Fruit fly (Drosophila melanogaster) whole organism, embryonic: ENCODE measurements around the gene CG34026.

Experiments
- ATbp ChIP-seq: fragments of 200-800 bp; sonication (Bioruptor generic); optimal IDR thresholded peaks from 2 replicates; lab custom pipeline; 2017; ENCODE audit warnings: missing biosample characterization, mild to moderate bottlenecking, missing genetic modification characterization, missing genetic modification reagents
- Aef1 ChIP-seq: fragments of 200-800 bp; sonication (Bioruptor generic); IDR thresholded peaks from 3 replicates; pipeline ENCODE4 v1.3.6; 2022; ENCODE audit warnings: missing biosample characterization, missing genetic modification characterization
- CG10209 ChIP-seq: fragments of 200-800 bp; sonication (Bioruptor generic); optimal IDR thresholded peaks from 3 replicates; lab custom pipeline; 2017; ENCODE audit warnings: missing biosample characterization, mild to moderate bottlenecking, missing genetic modification characterization, missing genetic modification reagents
- CG10267 ChIP-seq: fragments of 200-800 bp; sonication (Bioruptor generic); optimal IDR thresholded peaks from 2 replicates; lab custom pipeline; 2018; ENCODE audit warnings: missing biosample characterization, mild to moderate bottlenecking, missing genetic modification characterization, moderate library complexity
- CG10431 ChIP-seq: fragments of 200-800 bp; sonication (Bioruptor generic); optimal IDR thresholded peaks from 3 replicates; lab custom pipeline; 2018; ENCODE audit warnings: missing biosample characterization, mild to moderate bottlenecking, missing genetic modification characterization
- CG10462 ChIP-seq: fragments of 200-800 bp; sonication (Bioruptor generic); optimal IDR thresholded peaks from 2 replicates; lab custom pipeline; 2016; ENCODE audit warnings: missing biosample characterization, missing genetic modification characterization
- CG10565 ChIP-seq: fragments of 200-800 bp; sonication (Bioruptor generic); optimal IDR thresholded peaks from 3 replicates; lab custom pipeline; 2016; ENCODE audit warnings: missing biosample characterization, mild to moderate bottlenecking, missing genetic modification characterization
- CG12155 ChIP-seq: fragments of 200-800 bp; sonication (Bioruptor generic); optimal IDR thresholded peaks from 3 replicates; lab custom pipeline; 2016; ENCODE audit warnings: missing biosample characterization, missing genetic modification characterization
- CG12219 ChIP-seq: fragments of 200-800 bp; sonication (Bioruptor generic); optimal IDR thresholded peaks from 3 replicates; lab custom pipeline; 2018; ENCODE audit warnings: missing biosample characterization, mild to moderate bottlenecking, missing genetic modification characterization
- CG1233 ChIP-seq: fragments of 200-800 bp; sonication (Bioruptor generic); optimal IDR thresholded peaks from 4 replicates; lab custom pipeline; 2018; ENCODE audit warnings: missing biosample characterization, mild to moderate bottlenecking, missing genetic modification characterization
- CG14014 ChIP-seq: fragments of 200-800 bp; sonication (Bioruptor generic); IDR thresholded peaks from 2 replicates; pipeline ENCODE4 v1.3.6; 2022; ENCODE audit warnings: missing biosample characterization, missing genetic modification characterization
- CG1603 ChIP-seq: fragments of 200-800 bp; sonication (Bioruptor generic); optimal IDR thresholded peaks from 2 replicates; lab custom pipeline; 2019; ENCODE audit warnings: missing biosample characterization, mild to moderate bottlenecking, missing genetic modification characterization, moderate library complexity
- CG17361 ChIP-seq: fragments of 200-800 bp; sonication (Bioruptor generic); IDR thresholded peaks from 3 replicates; pipeline ENCODE4 v1.3.6; 2022; ENCODE audit warnings: missing biosample characterization, missing genetic modification characterization
- CG17568 ChIP-seq: fragments of 200-800 bp; sonication (Bioruptor generic); optimal IDR thresholded peaks from 2 replicates; lab custom pipeline; 2018; ENCODE audit warnings: missing biosample characterization, mild to moderate bottlenecking, missing genetic modification characterization, moderate library complexity
- CG2129 ChIP-seq: fragments of 200-800 bp; sonication (Bioruptor generic); IDR thresholded peaks from 2 replicates; pipeline ENCODE4 v1.3.6; 2022; ENCODE audit warnings: missing biosample characterization, missing genetic modification characterization; ENCODE audit not compliant: partially characterized antibody
- CG30020 ChIP-seq: fragments of 200-800 bp; optimal IDR thresholded peaks from 2 replicates; lab custom pipeline; 2019; ENCODE audit warnings: missing biosample characterization, mild to moderate bottlenecking, missing genetic modification characterization, moderate library complexity
- CG43689 ChIP-seq: fragments of 200-800 bp; sonication (Bioruptor generic); IDR thresholded peaks from 2 replicates; pipeline ENCODE4 v1.3.6; 2022; ENCODE audit warnings: missing biosample characterization, missing genetic modification characterization
- CG6254 ChIP-seq: fragments of 200-800 bp; sonication (Bioruptor generic); optimal IDR thresholded peaks from 3 replicates; lab custom pipeline; 2017; ENCODE audit warnings: mild to moderate bottlenecking, missing biosample characterization, missing genetic modification reagents, missing genetic modification characterization
- CG6813 ChIP-seq: fragments of 200-800 bp; sonication (Bioruptor generic); optimal IDR thresholded peaks from 2 replicates; lab custom pipeline; 2017; ENCODE audit warnings: missing biosample characterization, missing genetic modification characterization, mild to moderate bottlenecking, moderate library complexity, missing genetic modification reagents
- CG7271 ChIP-seq: fragments of 200-800 bp; sonication (Bioruptor generic); optimal IDR thresholded peaks from 2 replicates; lab custom pipeline; 2018; ENCODE audit warnings: missing biosample characterization, mild to moderate bottlenecking, missing genetic modification characterization, moderate library complexity
- CkIIα-i1 ChIP-seq: fragments of 200-800 bp; sonication (Bioruptor generic); IDR thresholded peaks from 2 replicates; pipeline ENCODE4 v1.3.6; 2022; ENCODE audit warnings: missing biosample characterization, missing genetic modification characterization
- CoRest ChIP-seq: fragments of 200-800 bp; sonication (Bioruptor generic); optimal IDR thresholded peaks from 3 replicates; lab custom pipeline; 2018; ENCODE audit warnings: missing biosample characterization, mild to moderate bottlenecking, missing genetic modification characterization, moderate library complexity
- D ChIP-seq, 2 experiments: fragments of 200-800 bp in 1 of 2; fragments of >200 bp in 1 of 2; sonication (Bioruptor generic) in 1 of 2; optimal IDR thresholded peaks; 2 replicates in 1 of 2; 3 replicates in 1 of 2; lab custom pipeline; 2017; ENCODE audit warnings: mild to moderate bottlenecking in 1 of 2, missing biosample characterization in 1 of 2, missing genetic modification characterization in 1 of 2, missing genetic modification reagents in 1 of 2
- Dip2 ChIP-seq: fragments of 200-800 bp; sonication (Bioruptor generic); IDR thresholded peaks from 2 replicates; pipeline ENCODE4 v1.3.6; 2022; ENCODE audit warnings: missing biosample characterization, missing genetic modification characterization
- Drgx ChIP-seq: fragments of 200-800 bp; sonication (Bioruptor generic); IDR thresholded peaks from 2 replicates; pipeline ENCODE4 v1.3.6; 2022; ENCODE audit warnings: missing biosample characterization, missing genetic modification characterization
- Hand ChIP-seq: fragments of 200-800 bp; sonication (Bioruptor generic); optimal IDR thresholded peaks from 2 replicates; lab custom pipeline; 2017; ENCODE audit warnings: mild to moderate bottlenecking, missing biosample characterization, missing genetic modification reagents, missing genetic modification characterization
- Hey ChIP-seq: fragments of 200-800 bp; sonication (Bioruptor generic); optimal IDR thresholded peaks from 3 replicates; lab custom pipeline; 2018; ENCODE audit warnings: missing biosample characterization, mild to moderate bottlenecking, missing genetic modification characterization
- HmgZ ChIP-seq: fragments of 200-800 bp; sonication (Bioruptor generic); optimal IDR thresholded peaks from 2 replicates; lab custom pipeline; 2018; ENCODE audit warnings: missing biosample characterization, mild to moderate bottlenecking, missing genetic modification characterization
- Mes4 ChIP-seq: fragments of 200-800 bp; sonication (Bioruptor generic); optimal IDR thresholded peaks from 2 replicates; lab custom pipeline; 2016; ENCODE audit warnings: missing biosample characterization, missing genetic modification characterization
- Poxn ChIP-seq: fragments of 200-800 bp; sonication (Bioruptor generic); IDR thresholded peaks from 2 replicates; pipeline ENCODE4 v1.3.6; 2022; ENCODE audit warnings: missing biosample characterization, missing genetic modification characterization
- Vsx1 ChIP-seq: fragments of 200-800 bp; sonication (Bioruptor generic); optimal IDR thresholded peaks from 2 replicates; lab custom pipeline; 2017; ENCODE audit warnings: missing biosample characterization, mild to moderate bottlenecking, missing genetic modification characterization, missing genetic modification reagents
- ash1 ChIP-seq: fragments of 200-800 bp; sonication (Bioruptor generic); optimal IDR thresholded peaks from 2 replicates; lab custom pipeline; 2018; ENCODE audit warnings: missing biosample characterization, mild to moderate bottlenecking, missing genetic modification characterization
- bcd ChIP-seq: fragments of 200-800 bp; sonication (Bioruptor generic); optimal IDR thresholded peaks from 2 replicates; lab custom pipeline; 2017; ENCODE audit warnings: missing biosample characterization, mild to moderate bottlenecking, missing genetic modification characterization
- bowl ChIP-seq: fragments of 200-800 bp; sonication (Bioruptor generic); IDR thresholded peaks from 2 replicates; pipeline ENCODE4 v1.3.6; 2022; ENCODE audit warnings: missing biosample characterization, missing genetic modification characterization
- cad ChIP-seq: fragments of >200 bp; optimal IDR thresholded peaks from 2 replicates; lab custom pipeline; 2017; ENCODE audit warnings: missing biosample characterization, missing genetic modification characterization
- chinmo ChIP-seq: fragments of 200-800 bp; sonication (Bioruptor generic); IDR thresholded peaks from 4 replicates; pipeline ENCODE4 v1.3.6; 2022; ENCODE audit warnings: missing biosample characterization, missing genetic modification characterization; ENCODE audit not compliant: partially characterized antibody
- croc ChIP-seq: fragments of 200-800 bp; sonication (Bioruptor generic); conservative IDR thresholded peaks from 3 replicates; pipeline ENCODE4 v1.3.6; 2022; ENCODE audit warnings: missing biosample characterization, missing genetic modification characterization
- dm ChIP-seq: fragments of 200-800 bp; sonication (Bioruptor generic); optimal IDR thresholded peaks from 3 replicates; lab custom pipeline; 2016; ENCODE audit warnings: missing biosample characterization, missing genetic modification characterization
- esg ChIP-seq: fragments of 200-800 bp; sonication (Bioruptor generic); conservative IDR thresholded peaks from 2 replicates; pipeline ENCODE4 v1.3.6; 2022; ENCODE audit warnings: missing biosample characterization, missing genetic modification characterization
- lov ChIP-seq, 2 experiments: fragments of 200-800 bp in 1 of 2; fragments of >200 bp in 1 of 2; sonication (Bioruptor generic) in 1 of 2; IDR thresholded peaks in 1 of 2; optimal IDR thresholded peaks in 1 of 2; 2 replicates in 1 of 2; 3 replicates in 1 of 2; pipeline versions ENCODE4 v1.3.6 to Lab custom; 2017 to 2022; ENCODE audit warnings: missing biosample characterization in 1 of 2, missing genetic modification characterization in 1 of 2
- maf-S ChIP-seq: fragments of 200-800 bp; sonication (Bioruptor generic); optimal IDR thresholded peaks from 2 replicates; lab custom pipeline; 2016; ENCODE audit warnings: missing biosample characterization, missing genetic modification characterization
- otp ChIP-seq: fragments of 200-800 bp; sonication (Bioruptor generic); IDR thresholded peaks from 3 replicates; pipeline ENCODE4, ENCODE4 v1.3.6; 2022; ENCODE audit warnings: missing biosample characterization, missing genetic modification characterization
- phol ChIP-seq: fragments of 200-800 bp; sonication (Bioruptor generic); optimal IDR thresholded peaks from 3 replicates; lab custom pipeline; 2018; ENCODE audit warnings: missing biosample characterization, mild to moderate bottlenecking, missing genetic modification characterization, moderate library complexity
- pnt ChIP-seq: fragments of 200-800 bp; sonication (Bioruptor generic); optimal IDR thresholded peaks from 3 replicates; lab custom pipeline; 2016; ENCODE audit warnings: missing biosample characterization, missing genetic modification characterization
- stc ChIP-seq: fragments of 200-800 bp; sonication (Bioruptor generic); IDR thresholded peaks from 2 replicates; pipeline ENCODE4 v1.3.6; 2022; ENCODE audit warnings: missing biosample characterization, missing genetic modification characterization
- tx ChIP-seq: fragments of 200-800 bp; sonication (Bioruptor generic); optimal IDR thresholded peaks from 2 replicates; lab custom pipeline; 2016; ENCODE audit warnings: missing biosample characterization, missing genetic modification characterization
- z ChIP-seq: fragments of 200-800 bp; sonication (Bioruptor generic); IDR thresholded peaks from 3 replicates; pipeline ENCODE4 v1.3.6; 2022; ENCODE audit warnings: missing biosample characterization, missing genetic modification characterization

CG34026 gene

dm6 chrX:9578696-9579509, 45.3 kb downstream of the CG34026 start (continued):
- TF ChIP-seq CG10267 (tag; lab: Kevin White, UChicago) (peak; percentile 92), CkIIα-i1 (GFP tag; lab: Robert Waterston, UW) (peak; percentile 85), stc (GFP tag; lab: Robert Waterston, UW) (peak; percentile 98), CoRest (tag; lab: Kevin White, UChicago) (peak; percentile 98), Dip2 (GFP tag; lab: Robert Waterston, UW) (peak; percentile 63), CG1233 (GFP tag; lab: Kevin White, UChicago) (peak; percentile 97), tx (GFP tag; lab: Kevin White, UChicago) (peak; percentile 98), CG10462 (GFP tag; lab: Kevin White, UChicago) (peak; percentile 97), z (GFP tag; lab: Robert Waterston, UW) (peak; percentile 81; the same call in 2 of the 3 replicates), phol (tag; lab: Kevin White, UChicago) (peak; percentile 98), lov (optimal IDR thresholded peaks at IDR 0.05; lab: Kevin White, UChicago) (no peak), lov (GFP tag; IDR thresholded peaks at IDR 0.05; lab: Robert Waterston, UW) (peak; percentile 99), bowl (GFP tag; lab: Robert Waterston, UW) (peak; percentile 94), chinmo (GFP tag; lab: Robert Waterston, UW) (peak; percentile 90; the same call in 2 of the 4 replicates), CG1603 (tag; lab: Kevin White, UChicago) (peak; percentile 99), Drgx (GFP tag; lab: Robert Waterston, UW) (peak; percentile 98), CG12219 (peak; percentile 97), otp (GFP tag; lab: Robert Waterston, UW) (peak; percentile 99), D (optimal IDR thresholded peaks at IDR 0.05; lab: Kevin White, UChicago) (no peak), D (GFP tag; optimal IDR thresholded peaks at IDR 0.05; lab: Kevin White, UChicago) (peak; percentile 99), Aef1 (GFP tag; lab: Robert Waterston, UW) (peak; percentile 98), CG10565 (GFP tag; lab: Kevin White, UChicago) (peak; percentile 91), HmgZ (peak; percentile 97), esg (GFP tag; lab: Robert Waterston, UW) (peak; percentile 97), croc (GFP tag; lab: Robert Waterston, UW) (peak; percentile 99), bcd (GFP tag; lab: Kevin White, UChicago) (peak; percentile 98), cad (GFP tag; lab: Kevin White, UChicago) (no peak), Poxn (GFP tag; lab: Robert Waterston, UW) (peak; percentile 91), CG17568 (GFP tag; lab: Kevin White, UChicago) (peak; percentile 94), CG6813 (GFP tag; lab: Kevin White, UChicago) (peak; percentile 97), dm (GFP tag; lab: Kevin White, UChicago) (peak; percentile 98), CG14014 (GFP tag; lab: Robert Waterston, UW) (peak; percentile 98), CG10209 (GFP tag; lab: Kevin White, UChicago) (peak; percentile 98), ash1 (GFP tag; lab: Kevin White, UChicago) (peak; percentile 89), Hand (GFP tag; lab: Kevin White, UChicago) (peak; percentile 94), CG43689 (peak; percentile 94), CG2129 (GFP tag; lab: Robert Waterston, UW) (no peak), CG12155 (GFP tag; lab: Kevin White, UChicago) (peak; percentile 98), CG30020 (peak; percentile 83), CG7271 (peak; percentile 86), ATbp (GFP tag; lab: Kevin White, UChicago) (peak; percentile 98), CG10431 (peak; percentile 92), Mes4 (GFP tag; lab: Kevin White, UChicago) (peak; percentile 98), Hey (tag; lab: Kevin White, UChicago) (peak; percentile 85), pnt (GFP tag; lab: Kevin White, UChicago) (peak; percentile 99), CG6254 (GFP tag; lab: Kevin White, UChicago) (peak; percentile 95), Vsx1 (peak; percentile 95), maf-S (peak; percentile 98), CG17361 (GFP tag; lab: Robert Waterston, UW) (peak; percentile 98)
